Worm (Caenorhabditis elegans) whole organism, L4 larva: ENCODE measurements around the gene vha-3.

Experiments used
- D1046.2 ChIP-seq: fragments of 200-800 bp; sonication (Bioruptor generic); IDR thresholded peaks from 2 replicates; pipeline ENCODE4 v1.3.6; 2022; ENCODE audit warnings: missing genetic modification characterization, missing compliant biosample characterization
- F37D6.2 ChIP-seq: sonication (generic microtip); optimal IDR thresholded peaks from 2 replicates; lab custom pipeline; 2016; ENCODE audit warnings: mild to moderate bottlenecking, missing genetic modification characterization, missing compliant biosample characterization
- F44E2.7 ChIP-seq: fragments of 200-800 bp; sonication (Bioruptor generic); IDR thresholded peaks from 2 replicates; pipeline ENCODE4 v2.1.2; 2022; ENCODE audit warnings: missing genetic modification characterization, missing compliant biosample characterization
- R02D3.7 ChIP-seq: fragments of 150-350 bp; sonication (generic microtip); optimal IDR thresholded peaks from 3 replicates; lab custom pipeline; 2014; ENCODE audit warnings: missing biosample characterization, missing genetic modification characterization
- T20F7.1 ChIP-seq: fragments of 200-800 bp; sonication (Bioruptor generic); optimal IDR thresholded peaks from 2 replicates; lab custom pipeline; 2018; ENCODE audit warnings: mild to moderate bottlenecking, missing genetic modification characterization, missing compliant biosample characterization
- Y48G9A.11 ChIP-seq: fragments of 200-800 bp; sonication (Bioruptor generic); IDR thresholded peaks from 2 replicates; pipeline ENCODE4 v1.3.6; 2022; ENCODE audit warnings: missing genetic modification reagents, missing genetic modification characterization, missing compliant biosample characterization
- Y75B8A.6 ChIP-seq: fragments of 200-800 bp; sonication (Bioruptor generic); IDR thresholded peaks from 2 replicates; pipeline ENCODE4 v1.3.6; 2022; ENCODE audit warnings: missing genetic modification reagents, missing genetic modification characterization, missing compliant biosample characterization
- ZK546.5 ChIP-seq, 2 experiments: sonication (generic microtip); optimal IDR thresholded peaks; 2 replicates each; lab custom pipeline; 2017; ENCODE audit warnings: missing biosample characterization in 2 of 2, missing genetic modification characterization in 2 of 2
- aha-1 ChIP-seq: fragments of 150-350 bp; peaks from one replicate; lab custom pipeline; 2014; ENCODE audit warnings: missing biosample characterization, missing genetic modification characterization
- ama-1 ChIP-seq: fragments of 150-350 bp; optimal IDR thresholded peaks from 2 replicates; lab custom pipeline; 2014; ENCODE audit warnings: inconsistent platforms, mixed read lengths
- ceh-28 ChIP-seq: fragments of 150-350 bp; optimal IDR thresholded peaks from 2 replicates; lab custom pipeline; 2014; ENCODE audit warnings: missing biosample characterization, missing genetic modification reagents, missing genetic modification characterization
- ceh-44 ChIP-seq: fragments of 200-800 bp; sonication (Bioruptor generic); IDR thresholded peaks from 2 replicates; pipeline ENCODE4 v1.3.6; 2022; ENCODE audit warnings: missing genetic modification reagents, missing genetic modification characterization, missing compliant biosample characterization
- ceh-82 ChIP-seq: sonication (generic microtip); optimal IDR thresholded peaks from 2 replicates; lab custom pipeline; 2017; ENCODE audit warnings: missing biosample characterization, missing genetic modification characterization
- ctbp-1 ChIP-seq: fragments of 200-800 bp; sonication (Bioruptor generic); IDR thresholded peaks from 2 replicates; pipeline ENCODE4 v1.3.6; 2022; ENCODE audit warnings: missing genetic modification reagents, missing genetic modification characterization, missing compliant biosample characterization
- daf-8 ChIP-seq: fragments of 200-800 bp; sonication (Bioruptor generic); IDR thresholded peaks from 2 replicates; pipeline ENCODE4 v1.3.6; 2022; ENCODE audit warnings: missing genetic modification characterization, missing compliant biosample characterization
- duxl-1 ChIP-seq: sonication (generic microtip); optimal IDR thresholded peaks from 2 replicates; lab custom pipeline; 2016; ENCODE audit warnings: mild to moderate bottlenecking, missing genetic modification characterization, moderate library complexity, missing compliant biosample characterization; ENCODE audit not compliant: poor library complexity
- dve-1 ChIP-seq: sonication (generic microtip); optimal IDR thresholded peaks from 2 replicates; lab custom pipeline; 2017; ENCODE audit warnings: antibody characterized with exemption, mild to moderate bottlenecking, missing genetic modification characterization, missing compliant biosample characterization; ENCODE audit not compliant: insufficient read depth
- fkh-10 ChIP-seq: fragments of 150-350 bp; optimal IDR thresholded peaks from 2 replicates; lab custom pipeline; 2014; ENCODE audit warnings: missing biosample characterization, missing genetic modification reagents, missing genetic modification characterization
- hlh-11 ChIP-seq: fragments of 200-800 bp; sonication (Bioruptor generic); optimal IDR thresholded peaks from 2 replicates; lab custom pipeline; 2018; ENCODE audit warnings: mild to moderate bottlenecking, missing genetic modification characterization, missing compliant biosample characterization
- hlh-30 ChIP-seq: sonication (generic microtip); optimal IDR thresholded peaks from 2 replicates; lab custom pipeline; 2017; ENCODE audit warnings: antibody characterized with exemption, mild to moderate bottlenecking, missing genetic modification characterization, missing compliant biosample characterization; ENCODE audit not compliant: insufficient read depth
- hmg-1.1 ChIP-seq: fragments of 200-800 bp; sonication (Bioruptor generic); IDR thresholded peaks from 2 replicates; pipeline ENCODE4 v1.3.6; 2022; ENCODE audit warnings: missing genetic modification reagents, missing genetic modification characterization, missing compliant biosample characterization
- jun-1 ChIP-seq: fragments of 150-350 bp; optimal IDR thresholded peaks from 2 replicates; lab custom pipeline; 2014; ENCODE audit warnings: missing biosample characterization, missing genetic modification reagents, missing genetic modification characterization
- lim-7 ChIP-seq: fragments of 200-800 bp; sonication (Bioruptor generic); IDR thresholded peaks from 2 replicates; pipeline ENCODE4 v1.3.6; 2022; ENCODE audit warnings: missing genetic modification characterization, missing compliant biosample characterization
- lin-15B ChIP-seq: fragments of 150-350 bp; sonication (generic microtip); optimal IDR thresholded peaks from 3 replicates; lab custom pipeline; 2014; ENCODE audit warnings: missing biosample characterization, missing genetic modification characterization
- lin-29 ChIP-seq: fragments of 200-800 bp; sonication (Bioruptor generic); IDR thresholded peaks from 2 replicates; pipeline ENCODE4 v1.3.6; 2022; ENCODE audit warnings: missing genetic modification reagents, missing genetic modification characterization, missing compliant biosample characterization
- lin-38 ChIP-seq: fragments of 200-800 bp; sonication (Bioruptor generic); IDR thresholded peaks from 2 replicates; pipeline ENCODE4 v1.3.6; 2022; ENCODE audit warnings: missing genetic modification reagents, missing genetic modification characterization, missing compliant biosample characterization
- lin-39 ChIP-seq: fragments of 150-350 bp; optimal IDR thresholded peaks from 2 replicates; lab custom pipeline; 2014; ENCODE audit warnings: missing biosample characterization, missing genetic modification reagents, missing genetic modification characterization
- madf-9 ChIP-seq: fragments of 200-800 bp; sonication (Bioruptor generic); conservative IDR thresholded peaks from 2 replicates; pipeline ENCODE4 v1.3.6; 2022; ENCODE audit warnings: missing genetic modification reagents, missing genetic modification characterization, missing compliant biosample characterization
- mdt-29 ChIP-seq: fragments of 200-800 bp; sonication (Bioruptor generic); IDR thresholded peaks from 2 replicates; pipeline ENCODE4 v1.3.6; 2022; ENCODE audit warnings: missing genetic modification reagents, missing genetic modification characterization, missing compliant biosample characterization
- mes-2 ChIP-seq: sonication (generic microtip); optimal IDR thresholded peaks from 2 replicates; lab custom pipeline; 2016; ENCODE audit warnings: missing genotype, mild to moderate bottlenecking, missing genetic modification characterization, missing compliant biosample characterization; ENCODE audit not compliant: poor library complexity, severe bottlenecking
- mxl-2 ChIP-seq: fragments of 200-800 bp; sonication (Bioruptor generic); conservative IDR thresholded peaks from 2 replicates; pipeline ENCODE4 v1.3.6; 2022; ENCODE audit warnings: missing genetic modification reagents, missing genetic modification characterization, missing compliant biosample characterization
- nhr-102 ChIP-seq: sonication (generic microtip); optimal IDR thresholded peaks from 2 replicates; lab custom pipeline; 2016; ENCODE audit warnings: mild to moderate bottlenecking, missing genetic modification characterization, moderate library complexity, missing compliant biosample characterization
- nhr-11 ChIP-seq: fragments of 150-350 bp; optimal IDR thresholded peaks from 2 replicates; lab custom pipeline; 2014; ENCODE audit warnings: missing biosample characterization, missing genetic modification characterization
- nhr-6 ChIP-seq: fragments of 150-350 bp; optimal IDR thresholded peaks from 2 replicates; lab custom pipeline; 2014; ENCODE audit warnings: missing biosample characterization, missing genetic modification characterization
- nhr-76 ChIP-seq: fragments of 150-350 bp; optimal IDR thresholded peaks from 2 replicates; lab custom pipeline; 2014; ENCODE audit warnings: missing biosample characterization, missing genetic modification characterization
- nhr-77 ChIP-seq: fragments of 150-350 bp; optimal IDR thresholded peaks from 2 replicates; lab custom pipeline; 2014; ENCODE audit warnings: missing biosample characterization, missing genetic modification characterization
- pha-4 ChIP-seq, 2 experiments: fragments of 150-350 bp in 1 of 2; fragments of 200-800 bp in 1 of 2; sonication (Bioruptor generic) in 1 of 2; IDR thresholded peaks in 1 of 2; optimal IDR thresholded peaks in 1 of 2; 2 replicates each; pipeline versions ENCODE4 v1.3.6 to Lab custom; 2014 to 2022; ENCODE audit warnings: missing genetic modification characterization in 2 of 2, missing genetic modification reagents in 2 of 2, missing biosample characterization in 1 of 2, missing compliant biosample characterization in 1 of 2
- pqm-1 ChIP-seq: sonication (generic microtip); optimal IDR thresholded peaks from 2 replicates; lab custom pipeline; 2017; ENCODE audit warnings: missing biosample characterization, missing genetic modification characterization
- sdz-12 ChIP-seq: fragments of 200-800 bp; sonication (Bioruptor generic); optimal IDR thresholded peaks from 2 replicates; lab custom pipeline; 2018; ENCODE audit warnings: mild to moderate bottlenecking, missing genetic modification characterization, missing compliant biosample characterization
- snpc-4 ChIP-seq: fragments of 150-350 bp; optimal IDR thresholded peaks from 2 replicates; lab custom pipeline; 2014; ENCODE audit warnings: missing biosample characterization, missing genetic modification characterization
- spr-3 ChIP-seq: fragments of 200-800 bp; sonication (Bioruptor generic); optimal IDR thresholded peaks from 2 replicates; lab custom pipeline; 2018; ENCODE audit warnings: mild to moderate bottlenecking, missing genetic modification characterization, missing compliant biosample characterization
- tra-1 ChIP-seq: fragments of 200-800 bp; sonication (Bioruptor generic); IDR thresholded peaks from 2 replicates; pipeline ENCODE4 v1.3.6; 2022; ENCODE audit warnings: missing genetic modification reagents, missing genetic modification characterization, missing compliant biosample characterization
- unc-39 ChIP-seq: sonication (generic microtip); optimal IDR thresholded peaks from 2 replicates; lab custom pipeline; 2017; ENCODE audit warnings: missing biosample characterization, missing genetic modification characterization
- unc-62 ChIP-seq, 3 experiments: fragments of 150-350 bp in 1 of 3; sonication (generic microtip); optimal IDR thresholded peaks in 2 of 3; peaks in 1 of 3; 1 replicate in 1 of 3; 2 replicates in 2 of 3; lab custom pipeline; 2014 to 2017; ENCODE audit warnings: missing biosample characterization in 3 of 3, missing genetic modification characterization in 3 of 3, missing genetic modification reagents in 3 of 3, missing genotype in 1 of 3
- zfp-3 ChIP-seq: fragments of 200-800 bp; sonication (Bioruptor generic); conservative IDR thresholded peaks from 2 replicates; pipeline ENCODE4 v1.3.6; 2022; ENCODE audit warnings: missing genetic modification reagents, missing genetic modification characterization, missing compliant biosample characterization
- zip-11 ChIP-seq: fragments of 200-800 bp; sonication (Bioruptor generic); IDR thresholded peaks from 2 replicates; pipeline ENCODE4 v1.3.6; 2022; ENCODE audit warnings: missing genetic modification characterization, missing compliant biosample characterization
- zip-2 ChIP-seq: fragments of 150-350 bp; optimal IDR thresholded peaks from 2 replicates; lab custom pipeline; 2014; ENCODE audit warnings: missing biosample characterization, missing genetic modification characterization
- ztf-11 ChIP-seq: fragments of 150-350 bp; optimal IDR thresholded peaks from 2 replicates; lab custom pipeline; 2014; ENCODE audit warnings: missing biosample characterization, missing genetic modification characterization

The vha-3 gene

DNA sequence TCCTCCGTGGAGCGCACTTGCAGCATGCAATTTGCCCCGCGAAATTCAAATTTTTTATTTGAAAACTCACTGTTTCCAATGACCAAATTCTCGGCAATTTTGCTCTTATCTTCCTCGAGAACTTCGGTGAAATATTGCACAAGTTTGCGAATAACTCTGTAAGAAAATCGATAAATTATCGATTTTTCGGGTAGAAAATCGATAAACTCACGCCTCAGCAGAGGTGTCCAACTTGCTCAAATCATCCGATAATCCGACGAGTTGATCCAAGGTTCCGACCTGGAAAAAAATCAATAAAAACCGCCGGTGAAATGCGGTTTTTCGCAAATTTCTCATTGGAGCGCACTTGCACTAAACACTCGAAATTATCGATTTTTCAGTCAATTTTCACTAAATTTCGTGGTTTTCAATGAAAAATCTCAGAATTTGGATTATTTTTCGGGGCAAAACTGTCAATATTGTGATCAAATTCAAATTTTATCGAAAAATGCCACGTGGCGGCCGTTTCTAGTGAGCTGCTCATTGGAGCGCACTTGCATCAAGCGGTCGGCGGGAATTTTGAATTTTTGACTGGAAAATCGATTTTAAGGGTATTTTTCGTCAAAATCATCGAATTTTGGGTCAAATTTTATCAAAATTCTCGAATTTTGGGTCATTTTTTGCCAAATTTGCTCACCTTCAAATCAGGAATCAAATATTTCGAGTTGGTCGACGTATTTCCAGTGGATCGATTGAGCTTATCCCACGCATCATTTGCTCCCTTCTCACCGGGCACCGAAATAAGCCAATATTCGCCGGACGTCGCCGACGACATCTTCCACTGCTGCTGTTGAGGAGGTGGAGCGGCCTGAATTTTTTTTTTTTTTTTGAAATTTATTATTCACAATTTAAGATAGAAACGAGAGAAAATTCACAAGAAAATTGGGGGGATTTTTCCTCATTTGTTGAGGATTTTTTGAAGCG is 1.7 kb downstream of the vha-3 start, which contains the start of gene vha-11:
Gene vha-11 (minus strand): TSS at position 847 of the 963 bp plus-strand sequence.
- no peak for TF ChIP-seq zip-11 (GFP tag; lab: Robert Waterston, UW)
- no peak for TF ChIP-seq D1046.2
- TF ChIP-seq ama-1 (lab: Kevin White, UChicago): peak; percentile 62
- TF ChIP-seq pqm-1 (tag; lab: Kevin White, UChicago): no peak
- peak; percentile 56 for TF ChIP-seq Y48G9A.11
- no peak for TF ChIP-seq nhr-76
- TF ChIP-seq mxl-2: no peak
- no peak for TF ChIP-seq lin-15B (tag; lab: Kevin White, UChicago)
- no peak for TF ChIP-seq fkh-10
- no peak for TF ChIP-seq hlh-30 (tag; lab: Kevin White, UChicago)
- peak; percentile 76 for TF ChIP-seq lin-38
- TF ChIP-seq nhr-102: peak; percentile 28
- peak; percentile 99 for TF ChIP-seq aha-1 (tag; lab: Kevin White, UChicago)
- TF ChIP-seq ctbp-1 (GFP tag; lab: Robert Waterston, UW): no peak
- no peak for TF ChIP-seq ceh-44 (GFP tag; lab: Robert Waterston, UW)
- TF ChIP-seq sdz-12 (GFP tag; lab: Kevin White, UChicago): peak; percentile 1
- no peak for TF ChIP-seq Y75B8A.6 (GFP tag; lab: Robert Waterston, UW)
- TF ChIP-seq ceh-82 (tag; lab: Kevin White, UChicago): no peak
- TF ChIP-seq zip-2 (tag; lab: Kevin White, UChicago): no peak
- TF ChIP-seq ceh-28 (tag; lab: Kevin White, UChicago): peak; percentile 90
- no peak for TF ChIP-seq hlh-11 (tag; lab: Kevin White, UChicago)
- TF ChIP-seq duxl-1: no peak
- TF ChIP-seq F37D6.2 (tag; lab: Kevin White, UChicago): no peak
- no peak for TF ChIP-seq ztf-11 (tag; lab: Kevin White, UChicago)
- TF ChIP-seq lin-39: no peak
- 0 out of 2 replicates have a peak, but pooled peaks have one; percentile 13 for TF ChIP-seq tra-1 (GFP tag; lab: Robert Waterston, UW)
- TF ChIP-seq snpc-4 (tag; lab: Kevin White, UChicago): no peak
- no peak for TF ChIP-seq spr-3 (GFP tag; lab: Kevin White, UChicago)
- TF ChIP-seq T20F7.1 (GFP tag; lab: Kevin White, UChicago): no peak
- no peak for TF ChIP-seq hmg-1.1 (GFP tag; lab: Robert Waterston, UW)
- peak; percentile 27; the same call in 1 of the 2 replicates for TF ChIP-seq pha-4 (GFP tag; IDR thresholded peaks at IDR 0.05; lab: Robert Waterston, UW)
- no peak for TF ChIP-seq pha-4 (tag; optimal IDR thresholded peaks at IDR 0.05; lab: Kevin White, UChicago)
- TF ChIP-seq F44E2.7 (GFP tag; lab: Robert Waterston, UW): no peak
- no peak for TF ChIP-seq lin-29 (GFP tag; lab: Robert Waterston, UW)
- TF ChIP-seq zfp-3 (GFP tag; lab: Robert Waterston, UW): peak; percentile 51; the same call in 1 of the 2 replicates
- TF ChIP-seq madf-9: 0 out of 2 replicates have a peak, but pooled peaks have one; percentile 3
- peak; percentile 10 for TF ChIP-seq mes-2 (tag; lab: Kevin White, UChicago)
- TF ChIP-seq R02D3.7 (tag; lab: Kevin White, UChicago): no peak
- no peak for TF ChIP-seq unc-39
- TF ChIP-seq unc-62 (GFP tag; optimal IDR thresholded peaks at IDR 0.05 in 1 of 2; lab: Kevin White, UChicago): no peak
- TF ChIP-seq unc-62 (tag; optimal IDR thresholded peaks at IDR 0.05; lab: Kevin White, UChicago): no peak
- no peak for TF ChIP-seq dve-1 (tag; lab: Kevin White, UChicago)
- no peak for TF ChIP-seq daf-8
- TF ChIP-seq lim-7 (GFP tag; lab: Robert Waterston, UW): 0 out of 2 replicates have a peak, but pooled peaks have one; percentile 4
- TF ChIP-seq nhr-11 (tag; lab: Kevin White, UChicago): no peak
- no peak for TF ChIP-seq nhr-6 (tag; lab: Kevin White, UChicago)
- no peak for TF ChIP-seq ZK546.5 (tag; optimal IDR thresholded peaks at IDR 0.05; lab: Kevin White, UChicago)
- TF ChIP-seq mdt-29 (GFP tag; lab: Robert Waterston, UW): 0 out of 2 replicates have a peak, but pooled peaks have one; percentile 7
- TF ChIP-seq nhr-77 (tag; lab: Kevin White, UChicago): no peak
- no peak for TF ChIP-seq jun-1 (tag; lab: Kevin White, UChicago)
